Worm (Caenorhabditis elegans) whole organism, L3 larva: ENCODE results near the gene enee-1.

Source experiments
- ceh-82 ChIP-seq: fragments of 150-350 bp; optimal IDR thresholded peaks from 2 replicates; lab custom pipeline; 2014; ENCODE audit warnings: missing biosample characterization, missing genetic modification characterization
- daf-12 ChIP-seq: fragments of 150-350 bp; optimal IDR thresholded peaks from 2 replicates; lab custom pipeline; 2014; ENCODE audit warnings: missing biosample characterization, missing genetic modification reagents, missing genetic modification characterization
- elt-2 ChIP-seq: sonication (generic microtip); optimal IDR thresholded peaks from 2 replicates; lab custom pipeline; 2016; ENCODE audit warnings: missing genetic modification reagents, mild to moderate bottlenecking, missing genetic modification characterization, missing compliant biosample characterization
- elt-3 ChIP-seq, 3 experiments: fragments of 150-350 bp in 1 of 3; sonication (generic microtip) in 2 of 3; optimal IDR thresholded peaks; 2 replicates in 2 of 3; 4 replicates in 1 of 3; lab custom pipeline; 2014 to 2017; ENCODE audit warnings: missing biosample characterization in 3 of 3, missing genetic modification characterization in 3 of 3
- lin-15B ChIP-seq: fragments of 150-350 bp; optimal IDR thresholded peaks from 2 replicates; lab custom pipeline; 2014; ENCODE audit warnings: missing biosample characterization, missing genetic modification characterization
- lin-39 ChIP-seq: fragments of 150-350 bp; optimal IDR thresholded peaks from 2 replicates; lab custom pipeline; 2018; ENCODE audit warnings: missing biosample characterization, missing genetic modification reagents, missing genetic modification characterization
- mml-1 ChIP-seq: fragments of 150-350 bp; sonication (generic microtip); optimal IDR thresholded peaks from 3 replicates; lab custom pipeline; 2014; ENCODE audit warnings: missing biosample characterization, missing genetic modification characterization
- nfya-1 ChIP-seq: sonication (generic microtip); optimal IDR thresholded peaks from 2 replicates; lab custom pipeline; 2017; ENCODE audit warnings: missing genetic modification characterization, mild to moderate bottlenecking, missing compliant biosample characterization, antibody characterized with exemption, moderate library complexity; ENCODE audit not compliant: insufficient read depth
- nhr-12 ChIP-seq: fragments of 150-350 bp; optimal IDR thresholded peaks from 2 replicates; lab custom pipeline; 2014; ENCODE audit warnings: missing biosample characterization, missing genetic modification characterization
- skn-1 ChIP-seq: fragments of 150-350 bp; optimal IDR thresholded peaks from 2 replicates; lab custom pipeline; 2014; ENCODE audit warnings: missing biosample characterization, missing genetic modification characterization
- unc-39 ChIP-seq: sonication (generic microtip); optimal IDR thresholded peaks from 4 replicates; lab custom pipeline; 2017; ENCODE audit warnings: missing biosample characterization, missing genetic modification characterization
- unc-62 ChIP-seq: fragments of 150-350 bp; sonication (generic microtip); optimal IDR thresholded peaks from 4 replicates; lab custom pipeline; 2014; ENCODE audit warnings: missing biosample characterization, missing genetic modification reagents, missing genetic modification characterization
- ztf-11 ChIP-seq: fragments of 150-350 bp; optimal IDR thresholded peaks from 2 replicates; lab custom pipeline; 2014; ENCODE audit warnings: missing biosample characterization, missing genetic modification characterization

DNA sequence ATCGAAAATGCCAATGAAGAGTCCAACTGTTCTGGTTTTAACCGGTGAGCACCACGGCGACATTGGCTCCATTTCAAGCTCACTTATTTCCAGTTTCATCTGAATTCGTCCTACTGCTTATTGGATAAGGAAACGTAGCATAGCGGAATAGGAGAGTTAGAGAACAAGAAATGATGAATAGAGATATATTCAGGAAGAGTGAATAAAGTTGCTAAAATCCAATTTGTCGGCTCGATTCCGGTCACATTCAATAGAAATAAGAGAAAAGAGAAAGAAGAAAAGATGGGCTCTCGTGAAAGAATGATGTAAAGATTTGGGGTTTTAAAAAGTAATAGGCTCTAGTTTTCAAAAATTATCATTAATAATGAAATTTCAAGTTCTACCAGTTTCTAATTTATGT, 48.9 kb downstream of the enee-1 start:
- TF ChIP-seq unc-62 (GFP tag; lab: Kevin White, UChicago) (no peak), nhr-12 (tag; lab: Kevin White, UChicago) (no peak), ceh-82 (tag; lab: Kevin White, UChicago) (no peak), elt-3 (tag; optimal IDR thresholded peaks at IDR 0.05; lab: Kevin White, UChicago) (no peak), lin-39 (tag; lab: Kevin White, UChicago) (no peak), nfya-1 (tag; lab: Kevin White, UChicago) (no peak), daf-12 (tag; lab: Kevin White, UChicago) (no peak), skn-1 (no peak), unc-39 (tag; lab: Kevin White, UChicago) (no peak), lin-15B (tag; lab: Kevin White, UChicago) (no peak), ztf-11 (tag; lab: Kevin White, UChicago) (no peak), elt-2 (no peak), mml-1 (tag; lab: Kevin White, UChicago) (no peak)
